Worm (Caenorhabditis elegans): ENCODE data around the gene T19H12.6.

Gene T19H12.6

ce11 chrV:4839913-4840312 lies 37.6 kb downstream of the T19H12.6 start, which contains the start of gene nas-9:
TSS of gene nas-9 (minus strand) at chrV:4840013.
- no peak for TF ChIP-seq unc-39 (tag; optimal IDR thresholded peaks at IDR 0.05)
- no peak for TF ChIP-seq nhr-25 (tag; optimal IDR thresholded peaks at IDR 0.05)
- no peak for TF ChIP-seq ztf-11 (tag; optimal IDR thresholded peaks at IDR 0.05)
- no peak for TF ChIP-seq R02D3.7 (tag; optimal IDR thresholded peaks at IDR 0.05)
- TF ChIP-seq ZK546.5 (tag; optimal IDR thresholded peaks at IDR 0.05): no peak
- TF ChIP-seq lsy-12 (tag; optimal IDR thresholded peaks at IDR 0.05): no peak
- no peak for TF ChIP-seq elt-2 (tag; optimal IDR thresholded peaks at IDR 0.05)
- TF ChIP-seq nhr-11 (tag; optimal IDR thresholded peaks at IDR 0.05): no peak
- TF ChIP-seq fos-1 (tag; optimal IDR thresholded peaks at IDR 0.05): no peak
- no peak for TF ChIP-seq unc-62 (GFP tag; optimal IDR thresholded peaks at IDR 0.05)
- no peak for TF ChIP-seq nhr-67 (tag; optimal IDR thresholded peaks at IDR 0.05)
- no peak for TF ChIP-seq nhr-28 (tag; optimal IDR thresholded peaks at IDR 0.05)

- TF ChIP-seq ceh-82 (tag; optimal IDR thresholded peaks at IDR 0.05) (no peak), nhr-12 (tag; optimal IDR thresholded peaks at IDR 0.05) (no peak), fkh-10 (GFP tag; optimal IDR thresholded peaks at IDR 0.05) (no peak), nhr-76 (tag; optimal IDR thresholded peaks at IDR 0.05) (no peak), egl-27 (tag; optimal IDR thresholded peaks at IDR 0.05) (no peak), zag-1 (tag; optimal IDR thresholded peaks at IDR 0.05) (no peak), lin-39 (tag; optimal IDR thresholded peaks at IDR 0.05) (no peak), ceh-28 (tag; optimal IDR thresholded peaks at IDR 0.05) (no peak), nhr-67 (tag; optimal IDR thresholded peaks at IDR 0.05) (no peak), pqm-1 (tag; optimal IDR thresholded peaks at IDR 0.05) (no peak)
Observed at ce11 chrV:4834277-4834676, 43.2 kb downstream of the T19H12.6 start, which contains the start of gene C37H5.14. TSS of gene C37H5.14 (minus strand) at chrV:4834377.

- no peak for TF ChIP-seq nhr-76 (tag; optimal IDR thresholded peaks at IDR 0.05)
- peak; percentile 92 for TF ChIP-seq lin-39 (tag; optimal IDR thresholded peaks at IDR 0.05)
- peak; percentile 58 for TF ChIP-seq hmg-11 (tag; optimal IDR thresholded peaks at IDR 0.05)
- peak; percentile 80 for TF ChIP-seq nhr-23 (tag; optimal IDR thresholded peaks at IDR 0.05)
- TF ChIP-seq lin-15B (tag; optimal IDR thresholded peaks at IDR 0.05): peak; percentile 91
- TF ChIP-seq nhr-11 (tag; optimal IDR thresholded peaks at IDR 0.05): no peak
- TF ChIP-seq aly-2 (tag; optimal IDR thresholded peaks at IDR 0.05): no peak
- TF ChIP-seq ceh-16 (tag; optimal IDR thresholded peaks at IDR 0.05): no peak
- no peak for TF ChIP-seq daf-12 (tag; optimal IDR thresholded peaks at IDR 0.05)
- TF ChIP-seq elt-3 (tag; optimal IDR thresholded peaks at IDR 0.05): no peak
- no peak for TF ChIP-seq elt-1 (tag; optimal IDR thresholded peaks at IDR 0.05)
- peak; percentile 50 for TF ChIP-seq R02D3.7 (tag; optimal IDR thresholded peaks at IDR 0.05)
- peak; percentile 74 for TF ChIP-seq snpc-4 (tag; optimal IDR thresholded peaks at IDR 0.05)
- TF ChIP-seq ztf-4 (tag; optimal IDR thresholded peaks at IDR 0.05): no peak
- TF ChIP-seq lsy-12 (tag; optimal IDR thresholded peaks at IDR 0.05): peak; percentile 50
- TF ChIP-seq nhr-77 (tag; optimal IDR thresholded peaks at IDR 0.05): no peak
- TF ChIP-seq unc-39 (tag; optimal IDR thresholded peaks at IDR 0.05): no peak
- TF ChIP-seq sea-2 (GFP tag; optimal IDR thresholded peaks at IDR 0.05): no peak
- peak; percentile 43 for TF ChIP-seq fkh-10 (GFP tag; optimal IDR thresholded peaks at IDR 0.05)
- no peak for TF ChIP-seq eor-1 (tag; optimal IDR thresholded peaks at IDR 0.05)
- no peak for TF ChIP-seq ceh-82 (tag; optimal IDR thresholded peaks at IDR 0.05)
- peak; percentile 67 for TF ChIP-seq skn-1 (tag; optimal IDR thresholded peaks at IDR 0.05)
- TF ChIP-seq egl-5 (tag; optimal IDR thresholded peaks at IDR 0.05): peak; percentile 28
- TF ChIP-seq pha-4 (tag; optimal IDR thresholded peaks at IDR 0.05): peak; percentile 90
- no peak for TF ChIP-seq unc-62 (GFP tag; optimal IDR thresholded peaks at IDR 0.05)
- TF ChIP-seq ceh-9 (tag; optimal IDR thresholded peaks at IDR 0.05): no peak
- TF ChIP-seq nhr-12 (tag; optimal IDR thresholded peaks at IDR 0.05): no peak
- peak; percentile 59 for TF ChIP-seq pqm-1 (tag; optimal IDR thresholded peaks at IDR 0.05)
- no peak for TF ChIP-seq fos-1 (tag; optimal IDR thresholded peaks at IDR 0.05)
- TF ChIP-seq nhr-25 (tag; optimal IDR thresholded peaks at IDR 0.05): peak; percentile 79
- no peak for TF ChIP-seq ZK546.5 (tag; optimal IDR thresholded peaks at IDR 0.05)
- TF ChIP-seq nhr-43 (tag; optimal IDR thresholded peaks at IDR 0.05; ENCODE audit: poor library complexity, severe bottlenecking): no peak
- peak; percentile 60 for TF ChIP-seq elt-2 (tag; optimal IDR thresholded peaks at IDR 0.05)
- no peak for TF ChIP-seq nhr-237 (tag; optimal IDR thresholded peaks at IDR 0.05)
- no peak for TF ChIP-seq nhr-67 (tag; optimal IDR thresholded peaks at IDR 0.05)
- TF ChIP-seq mdl-1 (tag; optimal IDR thresholded peaks at IDR 0.05): no peak
- TF ChIP-seq ama-1 (optimal IDR thresholded peaks at IDR 0.05): no peak
- TF ChIP-seq tbx-2 (tag; optimal IDR thresholded peaks at IDR 0.05): peak; percentile 18
- TF ChIP-seq ztf-11 (tag; optimal IDR thresholded peaks at IDR 0.05): no peak
- TF ChIP-seq nhr-28 (tag; optimal IDR thresholded peaks at IDR 0.05): no peak
- TF ChIP-seq ceh-28 (tag; optimal IDR thresholded peaks at IDR 0.05): peak; percentile 47
- no peak for TF ChIP-seq fkh-2 (tag; optimal IDR thresholded peaks at IDR 0.05)
- no peak for TF ChIP-seq zag-1 (tag; optimal IDR thresholded peaks at IDR 0.05)
- TF ChIP-seq mml-1 (tag; optimal IDR thresholded peaks at IDR 0.05): no peak
- TF ChIP-seq egl-27 (tag; optimal IDR thresholded peaks at IDR 0.05): no peak
- TF ChIP-seq jun-1 (tag; optimal IDR thresholded peaks at IDR 0.05): peak; percentile 32
Observed at ce11 chrV:4826710-4827380, 50.6 kb downstream of the T19H12.6 start, which contains the start of the genes hsp-6 and C37H5.5. TSS of gene hsp-6 (minus strand) at chrV:4826760. TSS of gene C37H5.5 (plus strand) at chrV:4827360.
